Worm (Caenorhabditis elegans): ENCODE results near the gene C29A12.22.

ce11 chrV:10792775-10793174 lies 19.1 kb upstream of the C29A12.22 start, which contains the start of gene D1054.10:
- TF ChIP-seq mdl-1 (tag; optimal IDR thresholded peaks at IDR 0.05) (no peak), nhr-28 (tag; optimal IDR thresholded peaks at IDR 0.05) (no peak), lin-39 (tag; optimal IDR thresholded peaks at IDR 0.05) (no peak), fkh-10 (GFP tag; optimal IDR thresholded peaks at IDR 0.05) (no peak), lin-15B (tag; optimal IDR thresholded peaks at IDR 0.05) (no peak), nhr-76 (tag; optimal IDR thresholded peaks at IDR 0.05) (no peak), pha-4 (tag; optimal IDR thresholded peaks at IDR 0.05) (no peak), ZK546.5 (tag; optimal IDR thresholded peaks at IDR 0.05) (no peak), ztf-4 (tag; optimal IDR thresholded peaks at IDR 0.05) (no peak)

All from whole organism, L3 larva.